Worm (Caenorhabditis elegans): Measurements from ENCODE around the gene H43E16.1.
A peak's percentile ranks its signal among the peaks of the same experiment; 100 is the strongest.

H43E16.1 gene

DNA sequence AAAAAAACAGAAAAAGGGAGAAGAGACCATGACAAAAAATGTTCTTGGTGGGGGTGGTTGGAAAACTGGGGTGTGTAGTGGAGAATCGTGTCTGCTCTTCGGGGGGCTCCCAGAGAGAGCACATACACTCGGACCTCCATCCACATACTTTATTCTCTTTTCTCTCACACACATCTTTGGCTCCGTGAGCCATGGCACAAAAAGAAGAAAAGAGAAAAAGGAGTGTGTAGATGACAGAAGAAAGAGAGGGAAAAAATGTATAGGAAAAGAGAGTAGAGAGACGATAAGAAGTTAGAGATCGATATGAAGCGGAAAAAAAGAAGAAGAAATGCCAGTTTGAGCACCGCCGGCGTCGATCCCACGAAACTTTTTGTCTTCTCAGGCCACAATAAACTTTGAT is 34.9 kb downstream of the H43E16.1 start (continued):
- no peak for TF ChIP-seq tlp-1 (tag; optimal IDR thresholded peaks at IDR 0.05)
- TF ChIP-seq unc-98 (GFP tag; IDR thresholded peaks at IDR 0.05): no peak

DNA sequence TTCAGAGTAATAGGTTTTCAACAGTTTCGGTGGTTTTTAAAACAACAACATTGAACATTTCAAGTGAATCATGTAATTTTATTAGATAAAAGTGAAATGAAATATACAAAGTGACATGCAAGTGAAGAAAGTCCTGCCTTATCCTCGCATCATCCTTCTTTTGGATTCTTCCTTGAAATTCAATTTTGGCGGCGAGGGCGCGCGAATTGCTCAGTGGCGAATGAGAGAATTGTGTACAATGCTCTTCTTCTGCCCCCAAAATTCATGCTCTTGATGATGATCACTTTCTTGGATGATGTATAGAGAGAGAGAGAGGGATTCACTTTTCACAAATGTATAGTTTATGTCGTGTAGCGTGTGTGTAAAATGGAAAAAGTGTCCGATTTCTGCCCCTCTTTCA is 35.6 kb downstream of the H43E16.1 start:
- TF ChIP-seq rnt-1 (tag; optimal IDR thresholded peaks at IDR 0.05) (no peak), fkh-10 (GFP tag; optimal IDR thresholded peaks at IDR 0.05) (peak; percentile 67), blmp-1 (tag; optimal IDR thresholded peaks at IDR 0.05) (peak; percentile 29), zip-4 (GFP tag; optimal IDR thresholded peaks at IDR 0.05) (no peak), dpl-1 (GFP tag; optimal IDR thresholded peaks at IDR 0.05) (no peak), lin-14 (GFP tag; optimal IDR thresholded peaks at IDR 0.05) (peak; percentile 49)

DNA sequence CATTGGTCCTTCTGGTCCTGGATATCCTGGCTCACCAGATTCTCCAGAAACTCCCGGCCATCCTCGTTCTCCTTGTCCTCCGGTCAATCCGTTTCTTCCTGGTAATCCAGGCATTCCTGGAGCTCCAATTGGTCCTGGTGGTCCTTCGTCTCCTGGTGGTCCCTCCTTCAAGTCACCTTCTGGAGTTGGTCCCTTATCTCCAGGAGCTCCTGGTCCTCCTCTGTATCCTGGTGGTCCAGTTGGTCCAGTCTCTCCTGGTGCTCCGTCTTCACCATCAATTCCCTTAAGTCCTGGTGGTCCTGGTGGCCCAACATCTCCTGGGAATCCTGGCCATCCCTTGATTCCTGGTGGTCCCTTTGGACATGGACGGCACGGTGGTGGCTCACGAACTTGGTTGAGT is 36.5 kb downstream of the H43E16.1 start:
- TF ChIP-seq vab-15 (tag; optimal IDR thresholded peaks at IDR 0.05) (no peak), efl-1 (optimal IDR thresholded peaks at IDR 0.05) (no peak), efl-1 (GFP tag; optimal IDR thresholded peaks at IDR 0.05 in 1 of 2) (peak in 1 of 2 experiments; percentile 14)

DNA sequence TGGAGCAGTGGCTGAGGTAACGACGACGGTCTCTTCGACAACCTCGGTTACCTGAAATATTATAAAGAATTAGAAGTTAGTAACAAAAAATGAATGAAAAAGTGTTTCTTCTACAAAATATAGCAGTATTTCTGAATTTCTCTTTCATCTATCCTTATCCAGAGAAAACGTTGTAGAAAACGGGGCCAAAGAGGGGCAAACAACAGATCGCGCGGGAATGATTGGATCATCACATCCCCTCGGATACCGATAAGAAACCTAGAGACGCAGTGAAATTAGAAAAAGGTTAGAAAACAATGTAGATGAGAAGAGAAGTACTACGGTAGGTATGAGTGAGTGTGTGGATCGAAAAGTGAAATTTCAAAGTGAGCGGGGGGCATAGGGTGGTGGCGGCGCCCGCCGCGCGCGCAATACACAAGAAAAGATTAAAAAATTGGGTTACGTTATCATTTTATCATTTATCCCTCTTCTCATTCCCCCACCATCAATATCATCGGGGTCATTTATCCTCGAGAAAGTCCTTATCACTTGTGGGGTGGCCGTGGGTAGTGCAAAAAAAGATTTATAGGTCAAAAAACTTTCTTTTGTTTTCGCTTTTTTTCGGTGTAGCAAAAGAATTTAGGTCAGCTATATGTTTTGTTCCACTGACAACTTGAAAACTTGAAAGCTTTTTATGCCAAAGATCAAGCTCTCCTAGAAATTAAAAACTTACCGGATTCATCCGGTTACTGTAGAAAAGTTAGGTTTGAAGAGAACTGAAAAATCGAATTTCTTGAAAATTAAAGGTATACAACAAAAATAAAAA is 38.3 kb downstream of the H43E16.1 start, which contains the start of the genes dpy-10 and T14B4.19:
Gene dpy-10, minus strand, starts transcription at position 51 of the 805 bp plus-strand sequence.
Gene T14B4.19, minus strand, starts transcription at position 755 of the 805 bp plus-strand sequence.
- TF ChIP-seq hpl-2 (GFP tag; optimal IDR thresholded peaks at IDR 0.05) (no peak), tbx-2 (tag; optimal IDR thresholded peaks at IDR 0.05) (no peak), dsc-1 (tag; optimal IDR thresholded peaks at IDR 0.05) (no peak), blmp-1 (tag; optimal IDR thresholded peaks at IDR 0.05) (peak; percentile 99), lin-14 (GFP tag; optimal IDR thresholded peaks at IDR 0.05) (peak; percentile 42), nhr-85 (tag) (peak; percentile 64), alr-1 (tag; optimal IDR thresholded peaks at IDR 0.05; ENCODE audit: borderline replicate concordance) (no peak), mab-9 (GFP tag; IDR thresholded peaks at IDR 0.05) (no peak), elt-3 (tag; optimal IDR thresholded peaks at IDR 0.05) (peak in 2 of 6 experiments; percentile 87 to 98), egl-27 (tag; optimal IDR thresholded peaks at IDR 0.05) (no peak)

DNA sequence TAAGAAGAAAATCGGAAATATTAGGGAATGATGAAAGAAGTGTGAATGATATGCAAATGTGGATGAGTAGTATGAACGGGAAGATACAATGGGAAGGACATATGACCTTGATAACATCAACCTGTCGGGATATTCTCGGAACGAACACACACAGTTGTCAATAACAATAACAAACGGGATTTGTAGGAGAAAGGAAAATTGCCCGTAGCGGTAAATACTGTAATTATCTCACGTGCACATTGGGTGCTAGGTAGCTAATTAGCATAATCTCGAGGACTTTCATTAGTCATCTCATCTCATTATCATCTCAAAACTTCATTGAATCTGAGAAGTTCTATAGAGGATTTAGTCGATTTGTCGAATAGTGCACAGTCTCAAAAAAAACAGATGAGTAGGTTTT is 38.9 kb downstream of the H43E16.1 start:
- no peak for TF ChIP-seq C04F5.9 (tag; optimal IDR thresholded peaks at IDR 0.05)
- TF ChIP-seq lsy-2 (tag; optimal IDR thresholded peaks at IDR 0.05): no peak
- no peak for TF ChIP-seq ceh-8 (GFP tag; optimal IDR thresholded peaks at IDR 0.05)
- no peak for TF ChIP-seq tlp-1 (tag; optimal IDR thresholded peaks at IDR 0.05)
- TF ChIP-seq fkh-10 (GFP tag; optimal IDR thresholded peaks at IDR 0.05): no peak
- TF ChIP-seq ama-1 (optimal IDR thresholded peaks at IDR 0.05): no peak
- TF ChIP-seq efl-3 (GFP tag; optimal IDR thresholded peaks at IDR 0.05): no peak
- no peak for TF ChIP-seq ceh-90 (tag; optimal IDR thresholded peaks at IDR 0.05)
- TF ChIP-seq unc-130 (tag; optimal IDR thresholded peaks at IDR 0.05): no peak
- TF ChIP-seq lin-35 (GFP tag; optimal IDR thresholded peaks at IDR 0.05): no peak
- TF ChIP-seq nhr-19 (GFP tag; conservative IDR thresholded peaks at IDR 0.05): no peak
- TF ChIP-seq C34B4.2 (tag; optimal IDR thresholded peaks at IDR 0.05): no peak
- no peak for TF ChIP-seq ztf-11 (tag; optimal IDR thresholded peaks at IDR 0.05)
- no peak for TF ChIP-seq nhr-28 (tag; optimal IDR thresholded peaks at IDR 0.05)
- TF ChIP-seq xbp-1 (tag; optimal IDR thresholded peaks at IDR 0.05): no peak
- no peak for TF ChIP-seq nhr-20 (tag; optimal IDR thresholded peaks at IDR 0.05)
- no peak for TF ChIP-seq ztf-4 (tag; optimal IDR thresholded peaks at IDR 0.05)
- TF ChIP-seq nhr-76 (tag; optimal IDR thresholded peaks at IDR 0.05): no peak
- TF ChIP-seq pqm-1 (tag; optimal IDR thresholded peaks at IDR 0.05): no peak

Measured in whole organism, L1 larva.